Worm (Caenorhabditis elegans) whole organism, early embryonic: ENCODE results near the gene lnp-1.

Experiments
- B0310.2 ChIP-seq: sonication (generic microtip); optimal IDR thresholded peaks from 2 replicates; lab custom pipeline; 2016; ENCODE audit warnings: mild to moderate bottlenecking, missing genetic modification characterization, missing compliant biosample characterization
- F13C5.2 ChIP-seq: sonication (generic microtip); optimal IDR thresholded peaks from 2 replicates; lab custom pipeline; 2017; ENCODE audit warnings: mild to moderate bottlenecking, missing genetic modification characterization, inconsistent platforms, missing compliant biosample characterization
- aly-1 ChIP-seq: sonication (generic microtip); optimal IDR thresholded peaks from 2 replicates; lab custom pipeline; 2016; ENCODE audit warnings: missing genetic modification characterization, missing compliant biosample characterization
- ama-1 ChIP-seq: fragments of 150-350 bp; optimal IDR thresholded peaks from 2 replicates; lab custom pipeline; 2014
- ceh-13 ChIP-seq: fragments of 200-800 bp; sonication (Bioruptor generic); optimal IDR thresholded peaks from 2 replicates; lab custom pipeline; 2018; ENCODE audit warnings: mild to moderate bottlenecking, missing genetic modification characterization, missing compliant biosample characterization
- ceh-36 ChIP-seq: sonication (generic microtip); optimal IDR thresholded peaks from 2 replicates; lab custom pipeline; 2016; ENCODE audit warnings: missing genetic modification characterization, inconsistent platforms, missing compliant biosample characterization
- ets-7 ChIP-seq: sonication (generic microtip); optimal IDR thresholded peaks from 2 replicates; lab custom pipeline; 2016; ENCODE audit warnings: missing genotype, missing genetic modification characterization, missing compliant biosample characterization
- flt-1 ChIP-seq: fragments of 200-800 bp; sonication (Bioruptor generic); IDR thresholded peaks from 2 replicates; pipeline ENCODE4 v1.3.6; 2022; ENCODE audit warnings: missing genetic modification characterization, missing compliant biosample characterization
- hmbx-1 ChIP-seq: sonication (generic microtip); optimal IDR thresholded peaks from 2 replicates; lab custom pipeline; 2016; ENCODE audit warnings: mild to moderate bottlenecking, missing genetic modification characterization, missing compliant biosample characterization
- hmg-4 ChIP-seq: fragments of 200-800 bp; sonication (Bioruptor generic); optimal IDR thresholded peaks from 2 replicates; lab custom pipeline; 2018; ENCODE audit warnings: mild to moderate bottlenecking, missing genetic modification characterization, missing compliant biosample characterization
- scrt-1 ChIP-seq: fragments of 200-800 bp; sonication (Bioruptor generic); IDR thresholded peaks from 2 replicates; pipeline ENCODE4 v1.3.6; 2022; ENCODE audit warnings: missing genetic modification characterization, missing compliant biosample characterization
- tbx-11 ChIP-seq: fragments of 200-800 bp; sonication (Bioruptor generic); IDR thresholded peaks from 2 replicates; pipeline ENCODE4 v1.3.6; 2022; ENCODE audit warnings: missing genetic modification characterization, missing compliant biosample characterization
- tbx-37 ChIP-seq: fragments of 200-800 bp; sonication (Bioruptor generic); conservative IDR thresholded peaks from 2 replicates; pipeline ENCODE4 v1.3.6; 2022; ENCODE audit warnings: missing genetic modification reagents, missing genetic modification characterization, missing compliant biosample characterization
- tra-4 ChIP-seq: sonication (generic microtip); optimal IDR thresholded peaks from 2 replicates; lab custom pipeline; 2017; ENCODE audit warnings: missing genetic modification characterization, missing compliant biosample characterization

ce11 chrX:4628817-4629575 is 40.4 kb downstream of the lnp-1 start:
- TF ChIP-seq tra-4 (tag; lab: Kevin White, UChicago): no peak
- no peak for TF ChIP-seq ama-1 (lab: Kevin White, UChicago)
- TF ChIP-seq tbx-11 (GFP tag; lab: Robert Waterston, UW): no peak
- no peak for TF ChIP-seq B0310.2 (tag; lab: Kevin White, UChicago)
- no peak for TF ChIP-seq ceh-13 (GFP tag; lab: Kevin White, UChicago)
- TF ChIP-seq hmbx-1 (tag; lab: Kevin White, UChicago): no peak
- no peak for TF ChIP-seq ceh-36
- TF ChIP-seq F13C5.2 (tag; lab: Kevin White, UChicago): no peak
- TF ChIP-seq aly-1 (tag; lab: Kevin White, UChicago): no peak
- no peak for TF ChIP-seq scrt-1
- no peak for TF ChIP-seq ets-7 (tag; lab: Kevin White, UChicago)
- no peak for TF ChIP-seq flt-1 (GFP tag; lab: Robert Waterston, UW)
- TF ChIP-seq hmg-4 (GFP tag; lab: Kevin White, UChicago): no peak
- no peak for TF ChIP-seq tbx-37
